Fruit fly (Drosophila melanogaster) whole organism, prepupa: ENCODE measurements around the gene CG10405.

Experiments used
- Blimp-1 ChIP-seq: fragments of 200-800 bp; sonication (Bioruptor generic); optimal IDR thresholded peaks from 3 replicates; lab custom pipeline; 2017; ENCODE audit warnings: missing biosample characterization, missing genetic modification characterization, mild to moderate bottlenecking, moderate library complexity, missing genetic modification reagents
- CG10631 ChIP-seq: fragments of 200-800 bp; sonication (Bioruptor generic); optimal IDR thresholded peaks from 2 replicates; lab custom pipeline; 2016; ENCODE audit warnings: missing biosample characterization, missing genetic modification characterization
- CG11294 ChIP-seq: fragments of 200-800 bp; sonication (Bioruptor generic); IDR thresholded peaks from 2 replicates; pipeline ENCODE4 v1.3.6; 2022; ENCODE audit warnings: missing biosample characterization, missing genetic modification characterization
- CG11762 ChIP-seq: fragments of 200-800 bp; sonication (Bioruptor generic); optimal IDR thresholded peaks from 3 replicates; lab custom pipeline; 2016; ENCODE audit warnings: missing biosample characterization, missing genetic modification characterization; ENCODE audit not compliant: insufficient read depth
- CG15336 ChIP-seq: fragments of 200-800 bp; sonication (Bioruptor generic); IDR thresholded peaks from 2 replicates; pipeline ENCODE4 v1.3.6; 2022; ENCODE audit warnings: missing biosample characterization, missing genetic modification characterization
- CG3032 ChIP-seq: fragments of 200-800 bp; optimal IDR thresholded peaks from 2 replicates; lab custom pipeline; 2019; ENCODE audit warnings: missing biosample characterization, mild to moderate bottlenecking, missing genetic modification characterization, moderate library complexity
- CG31627 ChIP-seq: fragments of 200-800 bp; sonication (Bioruptor generic); optimal IDR thresholded peaks from 3 replicates; lab custom pipeline; 2016; ENCODE audit warnings: missing biosample characterization, missing genetic modification characterization
- CG34406 ChIP-seq: fragments of 200-800 bp; sonication (Bioruptor generic); optimal IDR thresholded peaks from 3 replicates; lab custom pipeline; 2016; ENCODE audit warnings: missing biosample characterization, missing genetic modification characterization
- CG6163 ChIP-seq: fragments of 200-800 bp; sonication (Bioruptor generic); IDR thresholded peaks from 3 replicates; pipeline ENCODE4 v1.3.6; 2022; ENCODE audit warnings: missing biosample characterization, missing genetic modification characterization
- CG6792 ChIP-seq: fragments of 200-800 bp; sonication (Bioruptor generic); optimal IDR thresholded peaks from 3 replicates; lab custom pipeline; 2016; ENCODE audit warnings: missing biosample characterization, missing genetic modification characterization
- CG6854 ChIP-seq: fragments of 200-800 bp; sonication (Bioruptor generic); optimal IDR thresholded peaks from 2 replicates; lab custom pipeline; 2017; ENCODE audit warnings: missing biosample characterization, mild to moderate bottlenecking, missing genetic modification characterization
- CG7368 ChIP-seq: fragments of 200-800 bp; sonication (Bioruptor generic); optimal IDR thresholded peaks from 3 replicates; lab custom pipeline; 2016; ENCODE audit warnings: missing biosample characterization, missing genetic modification characterization
- CG8119 ChIP-seq: fragments of 200-800 bp; sonication (Bioruptor generic); IDR thresholded peaks from 3 replicates; pipeline ENCODE4 v1.3.6; 2022; ENCODE audit warnings: missing biosample characterization, missing genetic modification characterization
- CG8319 ChIP-seq: fragments of 200-800 bp; sonication (Bioruptor generic); optimal IDR thresholded peaks from 3 replicates; lab custom pipeline; 2016; ENCODE audit warnings: missing biosample characterization, missing genetic modification characterization
- CG8632 ChIP-seq: fragments of 200-800 bp; sonication (Bioruptor generic); optimal IDR thresholded peaks from 3 replicates; lab custom pipeline; 2016; ENCODE audit warnings: missing biosample characterization, missing genetic modification characterization
- Eip75B ChIP-seq: fragments of 200-800 bp; sonication (Bioruptor generic); optimal IDR thresholded peaks from 3 replicates; lab custom pipeline; 2016; ENCODE audit warnings: missing biosample characterization, missing genetic modification characterization
- Eip78C ChIP-seq: fragments of 200-800 bp; sonication (Bioruptor generic); peaks from one replicate; lab custom pipeline; 2016; ENCODE audit warnings: missing biosample characterization, missing genetic modification characterization
- Eip93F ChIP-seq: fragments of 200-800 bp; sonication (Bioruptor generic); optimal IDR thresholded peaks from 2 replicates; lab custom pipeline; 2016; ENCODE audit warnings: missing biosample characterization, mild to moderate bottlenecking, missing genetic modification characterization
- Ets21C ChIP-seq: fragments of 200-800 bp; sonication (Bioruptor generic); optimal IDR thresholded peaks from 3 replicates; lab custom pipeline; 2016; ENCODE audit warnings: missing biosample characterization, missing genetic modification characterization
- Ets96B ChIP-seq: fragments of 200-800 bp; optimal IDR thresholded peaks from 2 replicates; lab custom pipeline; 2019; ENCODE audit warnings: missing biosample characterization, mild to moderate bottlenecking, missing genetic modification characterization, moderate library complexity
- Gug ChIP-seq: fragments of 200-800 bp; sonication (Bioruptor generic); IDR thresholded peaks from 2 replicates; pipeline ENCODE4 v1.3.6; 2022; ENCODE audit warnings: missing biosample characterization, missing genetic modification characterization
- Hr39 ChIP-seq: fragments of 200-800 bp; sonication (Bioruptor generic); optimal IDR thresholded peaks from 2 replicates; lab custom pipeline; 2016; ENCODE audit warnings: missing biosample characterization, missing genetic modification characterization
- Hr4 ChIP-seq: fragments of 200-800 bp; sonication (Bioruptor generic); optimal IDR thresholded peaks from 3 replicates; lab custom pipeline; 2016; ENCODE audit warnings: missing biosample characterization, missing genetic modification characterization
- Lpt ChIP-seq: fragments of 200-800 bp; sonication (Bioruptor generic); optimal IDR thresholded peaks from 3 replicates; lab custom pipeline; 2016; ENCODE audit warnings: missing biosample characterization, missing genetic modification characterization
- Sox102F ChIP-seq: fragments of 200-800 bp; sonication (Bioruptor generic); optimal IDR thresholded peaks from 2 replicates; lab custom pipeline; 2016; ENCODE audit warnings: missing biosample characterization, mild to moderate bottlenecking, missing genetic modification characterization
- Sox14 ChIP-seq: fragments of 200-800 bp; sonication (Bioruptor generic); optimal IDR thresholded peaks from 3 replicates; lab custom pipeline; 2016; ENCODE audit warnings: missing biosample characterization, missing genetic modification characterization
- Sox15 ChIP-seq: fragments of 200-800 bp; sonication (Bioruptor generic); optimal IDR thresholded peaks from 3 replicates; lab custom pipeline; 2016; ENCODE audit warnings: missing biosample characterization, missing genetic modification characterization
- achi ChIP-seq: fragments of 200-800 bp; sonication (Bioruptor generic); optimal IDR thresholded peaks from 3 replicates; lab custom pipeline; 2016; ENCODE audit warnings: missing biosample characterization, missing genetic modification characterization
- cyc ChIP-seq: fragments of 200-800 bp; sonication (Bioruptor generic); optimal IDR thresholded peaks from 3 replicates; lab custom pipeline; 2016; ENCODE audit warnings: missing biosample characterization, missing genetic modification characterization
- dsx ChIP-seq: fragments of 200-800 bp; optimal IDR thresholded peaks from 3 replicates; lab custom pipeline; 2019; ENCODE audit warnings: missing biosample characterization, mild to moderate bottlenecking, missing genetic modification characterization, moderate library complexity; ENCODE audit not compliant: poor library complexity, severe bottlenecking
- eg ChIP-seq: fragments of 200-800 bp; sonication (Bioruptor generic); IDR thresholded peaks from 3 replicates; pipeline ENCODE4 v1.3.6; 2022; ENCODE audit warnings: missing biosample characterization, missing genetic modification characterization
- esn ChIP-seq: fragments of 200-800 bp; sonication (Bioruptor generic); optimal IDR thresholded peaks from 2 replicates; lab custom pipeline; 2016; ENCODE audit warnings: missing biosample characterization, mild to moderate bottlenecking, missing genetic modification characterization, moderate library complexity
- fd59A ChIP-seq: fragments of 200-800 bp; sonication (Bioruptor generic); optimal IDR thresholded peaks from 2 replicates; lab custom pipeline; 2017; ENCODE audit warnings: missing biosample characterization, mild to moderate bottlenecking, missing genetic modification characterization, missing genetic modification reagents
- lz ChIP-seq: fragments of 200-800 bp; sonication (Bioruptor generic); optimal IDR thresholded peaks from 3 replicates; lab custom pipeline; 2016; ENCODE audit warnings: missing biosample characterization, missing genetic modification characterization
- salr ChIP-seq, 2 experiments: fragments of 200-800 bp; sonication (Bioruptor generic); optimal IDR thresholded peaks; 3 replicates each; lab custom pipeline; 2016 to 2018; ENCODE audit warnings: missing biosample characterization in 2 of 2, missing genetic modification characterization in 2 of 2, mild to moderate bottlenecking in 1 of 2
- spab ChIP-seq: fragments of 200-800 bp; sonication (Bioruptor generic); optimal IDR thresholded peaks from 2 replicates; lab custom pipeline; 2017; ENCODE audit warnings: missing biosample characterization, mild to moderate bottlenecking, missing genetic modification characterization, missing genetic modification reagents
- ss ChIP-seq, 2 experiments: fragments of 200-800 bp; sonication (Bioruptor generic); optimal IDR thresholded peaks; 2 replicates in 1 of 2; 3 replicates in 1 of 2; lab custom pipeline; 2017 to 2018; ENCODE audit warnings: mild to moderate bottlenecking in 2 of 2, missing biosample characterization in 2 of 2, missing genetic modification characterization in 2 of 2, moderate library complexity in 1 of 2
- svp ChIP-seq: fragments of 200-800 bp; sonication (Bioruptor generic); peaks from one replicate; lab custom pipeline; 2016; ENCODE audit warnings: missing biosample characterization, missing genetic modification characterization
- topi ChIP-seq: fragments of 200-800 bp; sonication (Bioruptor generic); optimal IDR thresholded peaks from 3 replicates; lab custom pipeline; 2016; ENCODE audit warnings: missing biosample characterization, missing genetic modification characterization
- vri ChIP-seq: fragments of 200-800 bp; sonication (Bioruptor generic); optimal IDR thresholded peaks from 3 replicates; lab custom pipeline; 2016; ENCODE audit warnings: missing biosample characterization, mild to moderate bottlenecking, missing genetic modification characterization

Gene CG10405

DNA sequence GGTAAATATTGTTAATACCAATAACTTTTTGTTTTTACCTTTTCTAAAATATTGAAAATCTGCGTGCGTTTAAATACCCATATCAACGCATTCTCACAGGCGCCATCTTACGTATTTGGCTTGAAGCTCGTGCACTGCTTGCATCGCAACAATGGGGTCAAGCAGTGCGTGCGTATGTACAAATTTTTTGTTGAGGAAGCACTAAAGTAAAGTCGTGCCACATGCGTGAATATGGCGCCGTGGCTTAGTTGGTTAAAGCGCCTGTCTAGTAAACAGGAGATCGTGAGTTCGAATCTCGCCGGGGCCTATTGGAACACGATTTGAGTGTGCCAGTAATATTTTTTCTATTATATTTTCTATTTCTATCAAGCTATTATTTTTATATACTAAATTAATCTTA lies 22.6 kb upstream of the CG10405 start (continued):
- TF ChIP-seq lz (GFP tag; lab: Kevin White, UChicago) (peak; percentile 22), CG3032 (tag; lab: Kevin White, UChicago) (peak; percentile 22), CG8319 (GFP tag; lab: Kevin White, UChicago) (no peak), CG31627 (GFP tag; lab: Kevin White, UChicago) (peak; percentile 42), cyc (GFP tag; lab: Kevin White, UChicago) (peak; percentile 35), dsx (GFP tag; lab: Kevin White, UChicago) (peak; percentile 99), svp (GFP tag; lab: Kevin White, UChicago) (peak; percentile 13), Ets96B (tag; lab: Kevin White, UChicago) (no peak), topi (peak; percentile 29), CG6854 (no peak)
- TF ChIP-seq, all 60 proteins: peak for 14

DNA sequence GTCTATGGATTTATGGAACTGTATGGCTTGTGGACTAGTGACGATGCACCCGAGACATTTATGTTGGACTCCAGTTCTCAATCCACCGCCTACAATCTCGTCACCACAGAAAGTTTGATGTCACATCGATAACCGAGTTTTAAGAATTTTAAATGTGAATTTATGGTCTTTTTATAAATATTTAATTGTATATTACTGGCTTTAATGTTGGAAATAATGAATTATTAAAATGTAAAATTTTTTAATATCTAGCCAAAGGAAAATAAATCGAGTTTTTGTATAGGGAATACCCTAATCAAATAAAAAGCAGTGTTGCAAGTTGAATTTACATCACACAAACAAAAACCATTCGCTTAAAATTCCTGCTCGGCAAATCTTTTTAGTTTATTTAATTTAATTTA lies 21.6 kb upstream of the CG10405 start, which contains the start of gene Fntb:
Gene Fntb (plus strand): TSS at position 334 of the 401 bp plus-strand sequence.
- TF ChIP-seq CG6163 (GFP tag; lab: Robert Waterston, UW) = 0 out of 3 replicates have a peak, but pooled peaks have one; percentile 50
- TF ChIP-seq CG8632 = no peak
- peak; percentile 61 for TF ChIP-seq topi
- peak; percentile 45 for TF ChIP-seq cyc (GFP tag; lab: Kevin White, UChicago)
- peak; percentile 53 for TF ChIP-seq vri (GFP tag; lab: Kevin White, UChicago)
- TF ChIP-seq esn = peak; percentile 78
- TF ChIP-seq Eip75B = no peak
- TF ChIP-seq Lpt (GFP tag; lab: Kevin White, UChicago) = peak; percentile 50
- TF ChIP-seq CG7368 = no peak
- TF ChIP-seq Blimp-1 = no peak
- no peak for TF ChIP-seq CG10631 (GFP tag; lab: Kevin White, UChicago)
- peak; percentile 47 for TF ChIP-seq CG6792 (GFP tag; lab: Kevin White, UChicago)
- no peak for TF ChIP-seq Ets21C (GFP tag; lab: Kevin White, UChicago)
- peak; percentile 90 for TF ChIP-seq Eip78C (GFP tag; lab: Kevin White, UChicago)
- peak; percentile 52 for TF ChIP-seq Ets96B (tag; lab: Kevin White, UChicago)
- peak; percentile 33 for TF ChIP-seq CG11762 (GFP tag; lab: Kevin White, UChicago)
- peak; percentile 54 for TF ChIP-seq eg (GFP tag; lab: Robert Waterston, UW)
- peak; percentile 76 for TF ChIP-seq lz (GFP tag; lab: Kevin White, UChicago)
- TF ChIP-seq CG8119 (GFP tag; lab: Robert Waterston, UW) = peak; percentile 57; the same call in 2 of the 3 replicates
- peak; percentile 67 for TF ChIP-seq achi
- TF ChIP-seq dsx (GFP tag; lab: Kevin White, UChicago) = peak; percentile 70
- TF ChIP-seq Eip93F = peak; percentile 18
- TF ChIP-seq CG15336 (GFP tag; lab: Robert Waterston, UW) = peak; percentile 53; the same call in 1 of the 2 replicates
- TF ChIP-seq CG6854 = no peak
- TF ChIP-seq Hr39 = peak; percentile 51
- no peak for TF ChIP-seq Sox102F (GFP tag; lab: Kevin White, UChicago)
- TF ChIP-seq svp (GFP tag; lab: Kevin White, UChicago) = no peak
- TF ChIP-seq CG3032 (tag; lab: Kevin White, UChicago) = peak; percentile 66
- TF ChIP-seq Sox15 = peak; percentile 38
- no peak for TF ChIP-seq spab
- TF ChIP-seq Sox14 (GFP tag; lab: Kevin White, UChicago) = peak; percentile 52
- peak; percentile 7 for TF ChIP-seq fd59A
- peak; percentile 46 for TF ChIP-seq CG31627 (GFP tag; lab: Kevin White, UChicago)
- TF ChIP-seq CG34406 (GFP tag; lab: Kevin White, UChicago) = no peak
- no peak for TF ChIP-seq ss (GFP tag; optimal IDR thresholded peaks at IDR 0.05; lab: Kevin White, UChicago)
- TF ChIP-seq CG11294 (GFP tag; lab: Robert Waterston, UW) = no peak
- peak; percentile 58; the same call in 1 of the 2 replicates for TF ChIP-seq Gug (GFP tag; lab: Robert Waterston, UW)
- TF ChIP-seq Hr4 (GFP tag; lab: Kevin White, UChicago) = no peak
- TF ChIP-seq salr (GFP tag; optimal IDR thresholded peaks at IDR 0.05; lab: Kevin White, UChicago) = peak in 1 of 2 experiments; percentile 61
